Fruit fly (Drosophila melanogaster): ENCODE measurements around the gene Hel25E.
A peak's percentile ranks its signal among the peaks of the same experiment; 100 is the strongest.

Gene Hel25E

DNA sequence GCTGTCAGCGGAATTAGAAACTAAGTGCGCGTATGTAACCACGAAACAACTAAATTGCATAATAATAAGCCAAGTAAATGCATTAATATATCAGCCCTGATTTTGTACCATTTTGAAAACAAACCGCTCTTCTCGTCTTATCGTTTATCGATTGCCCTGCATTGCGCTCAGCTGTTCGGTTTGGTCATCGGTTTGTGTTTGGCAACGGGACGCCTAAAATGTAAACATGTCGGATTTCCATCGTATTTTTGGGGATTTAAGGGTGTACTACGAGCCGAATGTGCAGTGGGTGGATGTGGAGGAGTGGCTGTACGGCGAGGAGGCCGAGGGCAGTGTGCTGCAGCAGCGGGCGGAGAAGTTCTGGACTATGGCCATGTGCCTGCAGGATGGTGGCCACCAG lies 16.4 kb downstream of the Hel25E start, which contains the start of gene Cap-D3:
Gene Cap-D3, plus strand, starts transcription at position 183 of the 400 bp plus-strand sequence.
- TF ChIP-seq Snoo (tag; optimal IDR thresholded peaks at IDR 0.05), result no peak
- no peak for TF ChIP-seq CG4496 (GFP tag; IDR thresholded peaks at IDR 0.05)
- TF ChIP-seq D1 (tag; optimal IDR thresholded peaks at IDR 0.05), result no peak
- no peak for TF ChIP-seq EcR (GFP tag; optimal IDR thresholded peaks at IDR 0.05)
- TF ChIP-seq CG12605 (GFP tag; IDR thresholded peaks at IDR 0.05), result no peak
- TF ChIP-seq CG32121 (GFP tag; IDR thresholded peaks at IDR 0.05), result no peak
- no peak for TF ChIP-seq CG8301 (tag; optimal IDR thresholded peaks at IDR 0.05)
- no peak for TF ChIP-seq Pif1A (GFP tag; optimal IDR thresholded peaks at IDR 0.05)
- TF ChIP-seq CG17806 (tag; optimal IDR thresholded peaks at IDR 0.05), result no peak
- no peak for TF ChIP-seq Pif1B (GFP tag; optimal IDR thresholded peaks at IDR 0.05)
- no peak for TF ChIP-seq CG10348 (GFP tag; IDR thresholded peaks at IDR 0.05)
- TF ChIP-seq CG13204 (GFP tag; optimal IDR thresholded peaks at IDR 0.05), result no peak
- no peak for TF ChIP-seq CG15710 (tag; optimal IDR thresholded peaks at IDR 0.05)
- no peak for TF ChIP-seq gl (tag; optimal IDR thresholded peaks at IDR 0.05)
- no peak for TF ChIP-seq rn (GFP tag; IDR thresholded peaks at IDR 0.05)
- no peak for TF ChIP-seq CG14655 (GFP tag; optimal IDR thresholded peaks at IDR 0.05)
- TF ChIP-seq CG34367 (tag; optimal IDR thresholded peaks at IDR 0.05), result no peak
- no peak for TF ChIP-seq CG8159 (tag; optimal IDR thresholded peaks at IDR 0.05)

DNA sequence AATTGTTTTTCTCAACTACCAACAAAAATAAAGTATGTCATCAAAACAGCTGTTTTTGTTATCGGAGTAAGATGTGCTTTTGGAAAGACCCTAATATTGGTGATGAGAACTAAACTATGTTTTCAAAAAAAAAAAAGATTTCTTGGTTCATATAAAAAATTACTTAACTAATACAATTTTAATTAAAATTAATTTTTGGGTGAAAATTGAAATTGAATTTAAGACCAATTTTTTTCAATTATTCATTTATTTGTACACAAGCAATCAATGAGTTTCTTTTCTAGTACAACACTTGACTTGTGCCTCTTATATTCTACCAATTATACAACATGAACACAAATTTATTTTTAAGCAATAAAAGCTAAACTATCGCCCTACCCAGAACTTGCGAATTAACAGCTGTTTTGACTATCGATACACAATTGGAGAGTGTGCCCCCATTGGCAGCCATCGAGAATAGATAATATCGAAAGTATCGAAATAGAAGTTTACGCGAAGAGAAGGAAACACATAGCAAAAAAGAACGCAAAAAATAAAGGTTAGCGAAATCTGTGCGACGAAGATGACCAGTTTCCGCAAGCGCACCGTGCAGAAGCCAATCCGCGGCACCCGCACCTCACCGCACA lies 18.2 kb downstream of the Hel25E start, which contains the start of the genes Vps52 and Elp4:
Gene Vps52, minus strand, starts transcription at position 51 of the 626 bp plus-strand sequence.
Gene Elp4, plus strand, starts transcription at position 292 of the 626 bp plus-strand sequence.
- peak; percentile 72 for TF ChIP-seq Snoo (tag; optimal IDR thresholded peaks at IDR 0.05)
- TF ChIP-seq CG8301 (tag; optimal IDR thresholded peaks at IDR 0.05), result no peak
- TF ChIP-seq fd96Ca (GFP tag; IDR thresholded peaks at IDR 0.05), result no peak
- no peak for TF ChIP-seq CG14655 (GFP tag; optimal IDR thresholded peaks at IDR 0.05)
- peak; percentile 72 for TF ChIP-seq CG17806 (tag; optimal IDR thresholded peaks at IDR 0.05)
- peak; percentile 72 for TF ChIP-seq CG9948 (tag; optimal IDR thresholded peaks at IDR 0.05)
- peak; percentile 64 for TF ChIP-seq CG34367 (tag; optimal IDR thresholded peaks at IDR 0.05)
- peak; percentile 65 for TF ChIP-seq CG15710 (tag; optimal IDR thresholded peaks at IDR 0.05)
- TF ChIP-seq Pif1B (GFP tag; optimal IDR thresholded peaks at IDR 0.05), result no peak
- TF ChIP-seq Ets98B (GFP tag; IDR thresholded peaks at IDR 0.05), result peak; percentile 38; the same call in 1 of the 2 replicates
- TF ChIP-seq CG10348 (GFP tag; IDR thresholded peaks at IDR 0.05), result no peak
- TF ChIP-seq Pif1A (GFP tag; optimal IDR thresholded peaks at IDR 0.05), result no peak
- no peak for TF ChIP-seq D1 (tag; optimal IDR thresholded peaks at IDR 0.05)
- TF ChIP-seq CG32121 (GFP tag; IDR thresholded peaks at IDR 0.05), result peak; percentile 58; the same call in 1 of the 2 replicates
- no peak for TF ChIP-seq gl (tag; optimal IDR thresholded peaks at IDR 0.05)
- TF ChIP-seq rn (GFP tag; IDR thresholded peaks at IDR 0.05), result no peak
- TF ChIP-seq EcR (GFP tag; optimal IDR thresholded peaks at IDR 0.05), result no peak
- TF ChIP-seq CG12605 (GFP tag; IDR thresholded peaks at IDR 0.05), result 0 out of 2 replicates have a peak, but pooled peaks have one; percentile 23
- no peak for TF ChIP-seq CG8159 (tag; optimal IDR thresholded peaks at IDR 0.05)
- TF ChIP-seq CG4496 (GFP tag; IDR thresholded peaks at IDR 0.05), result no peak
- no peak for TF ChIP-seq CG13204 (GFP tag; optimal IDR thresholded peaks at IDR 0.05)

DNA sequence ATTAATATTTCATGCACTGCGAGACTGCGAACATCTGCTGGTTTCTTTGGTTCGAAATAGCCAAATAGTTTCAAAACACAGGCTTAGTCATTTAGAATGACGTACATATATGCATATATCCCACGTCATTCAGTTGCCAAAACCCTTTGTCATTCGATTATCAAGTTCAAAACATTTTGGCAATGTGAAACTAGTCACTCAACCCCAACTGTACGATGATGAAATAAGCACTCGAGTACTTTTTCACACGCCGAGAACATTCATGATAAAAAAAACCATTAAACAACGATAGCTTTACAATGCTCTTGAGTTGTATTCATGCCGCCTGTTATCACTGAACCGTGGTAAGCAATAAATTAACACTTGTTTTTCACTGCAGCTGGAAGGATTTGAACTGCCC lies 21.4 kb downstream of the Hel25E start:
- no peak for TF ChIP-seq CG15710 (tag; optimal IDR thresholded peaks at IDR 0.05)
- no peak for TF ChIP-seq CG10348 (GFP tag; IDR thresholded peaks at IDR 0.05)
- TF ChIP-seq CG14655 (GFP tag; optimal IDR thresholded peaks at IDR 0.05), result no peak
- TF ChIP-seq Snoo (tag; optimal IDR thresholded peaks at IDR 0.05), result no peak
- TF ChIP-seq CG12605 (GFP tag; IDR thresholded peaks at IDR 0.05), result no peak
- no peak for TF ChIP-seq CG4496 (GFP tag; IDR thresholded peaks at IDR 0.05)
- peak; percentile 51; the same call in 1 of the 3 replicates for TF ChIP-seq fd96Ca (GFP tag; IDR thresholded peaks at IDR 0.05)

- TF ChIP-seq CG15710 (tag; optimal IDR thresholded peaks at IDR 0.05) (peak; percentile 31), CG4496 (GFP tag; IDR thresholded peaks at IDR 0.05) (0 out of 3 replicates have a peak, but pooled peaks have one; percentile 34), CG8159 (tag; optimal IDR thresholded peaks at IDR 0.05) (peak; percentile 56), D1 (tag; optimal IDR thresholded peaks at IDR 0.05) (no peak), EcR (GFP tag; optimal IDR thresholded peaks at IDR 0.05) (peak; percentile 75), CG9948 (tag; optimal IDR thresholded peaks at IDR 0.05) (peak; percentile 12), fd96Ca (GFP tag; IDR thresholded peaks at IDR 0.05) (no peak), CG17806 (tag; optimal IDR thresholded peaks at IDR 0.05) (peak; percentile 20)
Observed at dm6 chr2L:5519846-5520384, 22.2 kb downstream of the Hel25E start, which contains the start of the genes CG7382 and cl. Gene CG7382 (minus strand): TSS chr2L:5519896. Gene cl (plus strand): TSS chr2L:5520135.

DNA sequence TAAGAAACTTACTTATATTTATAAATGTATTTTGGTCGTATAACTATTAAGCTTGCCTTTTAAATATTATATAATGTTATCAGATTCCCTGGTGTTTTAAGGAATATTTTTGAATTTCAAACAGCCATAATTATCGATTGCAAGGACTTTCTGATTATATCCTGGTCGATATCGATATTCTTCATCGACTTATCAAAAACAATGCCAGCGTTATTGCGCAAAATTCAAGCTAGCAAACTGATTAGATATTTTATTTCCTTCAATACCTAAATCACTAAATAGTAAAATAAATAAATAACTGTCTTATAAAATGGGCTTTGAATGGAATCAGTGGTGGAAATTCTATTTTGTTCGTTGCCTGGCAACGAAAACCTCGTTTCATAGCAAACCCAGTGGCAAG lies 24.7 kb downstream of the Hel25E start, which contains the start of gene CG14020:
Gene CG14020, plus strand, starts transcription at position 345 of the 400 bp plus-strand sequence.
- TF ChIP-seq CG32121 (GFP tag; IDR thresholded peaks at IDR 0.05) (no peak), CG4496 (GFP tag; IDR thresholded peaks at IDR 0.05) (no peak), CG9948 (tag; optimal IDR thresholded peaks at IDR 0.05) (no peak), CG10348 (GFP tag; IDR thresholded peaks at IDR 0.05) (no peak), EcR (GFP tag; optimal IDR thresholded peaks at IDR 0.05) (no peak), CG17806 (tag; optimal IDR thresholded peaks at IDR 0.05) (no peak), D1 (tag; optimal IDR thresholded peaks at IDR 0.05) (no peak), fd96Ca (GFP tag; IDR thresholded peaks at IDR 0.05) (no peak), CG12605 (GFP tag; IDR thresholded peaks at IDR 0.05) (no peak), CG13204 (GFP tag; optimal IDR thresholded peaks at IDR 0.05) (no peak), Ets98B (GFP tag; IDR thresholded peaks at IDR 0.05) (no peak), rn (GFP tag; IDR thresholded peaks at IDR 0.05) (no peak), CG14655 (GFP tag; optimal IDR thresholded peaks at IDR 0.05) (no peak), CG34367 (tag; optimal IDR thresholded peaks at IDR 0.05) (no peak), CG8159 (tag; optimal IDR thresholded peaks at IDR 0.05) (no peak), CG15710 (tag; optimal IDR thresholded peaks at IDR 0.05) (no peak), CG8301 (tag; optimal IDR thresholded peaks at IDR 0.05) (no peak), gl (tag; optimal IDR thresholded peaks at IDR 0.05) (no peak), Snoo (tag; optimal IDR thresholded peaks at IDR 0.05) (no peak), Pif1B (GFP tag; optimal IDR thresholded peaks at IDR 0.05) (no peak)
